Fruit fly (Drosophila melanogaster): ENCODE results near the gene Ets21C.

Ets21C gene

DNA sequence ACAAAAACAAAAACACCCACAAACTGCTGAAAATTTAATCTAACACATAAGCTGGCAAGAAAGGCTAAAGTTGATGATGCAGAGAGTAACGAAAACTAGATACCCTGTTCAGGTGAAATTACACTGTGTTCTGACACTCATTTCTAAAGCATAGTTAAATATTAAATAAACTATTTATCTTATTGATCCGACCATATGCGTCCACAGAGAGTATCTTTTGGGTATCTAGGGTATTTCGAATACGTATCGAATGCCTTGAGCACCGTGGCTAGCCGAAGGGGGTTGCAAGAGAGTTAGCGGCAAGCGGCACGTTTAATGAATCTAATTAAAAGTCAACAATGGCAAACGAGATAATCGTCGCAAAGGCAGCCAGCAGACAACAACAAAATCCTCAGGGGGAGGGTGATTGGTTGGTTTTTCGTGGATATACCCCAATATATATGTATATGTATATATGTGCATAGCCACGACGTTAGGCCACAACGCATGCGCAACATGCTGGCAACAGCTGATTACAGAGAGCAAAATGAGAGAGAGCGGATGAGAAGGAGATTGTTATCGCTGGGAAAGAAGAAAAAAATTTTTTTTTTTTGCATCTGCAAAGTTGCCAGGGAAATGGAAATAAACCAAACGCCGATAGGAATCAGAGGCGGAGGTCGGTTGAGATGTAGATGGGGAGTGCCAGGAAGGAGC lies 30.6 kb downstream of the Ets21C start (continued):
- peak; percentile 81 for TF ChIP-seq croc (GFP tag; conservative IDR thresholded peaks at IDR 0.05)
- no peak for TF ChIP-seq mld (GFP tag; IDR thresholded peaks at IDR 0.05; ENCODE audit: partially characterized antibody)
- peak; percentile 65 for TF ChIP-seq Oaz (GFP tag; IDR thresholded peaks at IDR 0.05)
- TF ChIP-seq CG12391 (tag; optimal IDR thresholded peaks at IDR 0.05): peak; percentile 84
- TF ChIP-seq NC2α (GFP tag; optimal IDR thresholded peaks at IDR 0.05): no peak
- TF ChIP-seq Drgx (GFP tag; IDR thresholded peaks at IDR 0.05): peak; percentile 47
- TF ChIP-seq Fer1 (GFP tag; optimal IDR thresholded peaks at IDR 0.05): peak; percentile 77
- TF ChIP-seq Nf-YB (GFP tag; optimal IDR thresholded peaks at IDR 0.05): peak; percentile 49
- no peak for TF ChIP-seq p53 (GFP tag; optimal IDR thresholded peaks at IDR 0.05)
- no peak for TF ChIP-seq cas (GFP tag; IDR thresholded peaks at IDR 0.05)
- TF ChIP-seq CG12659 (GFP tag; optimal IDR thresholded peaks at IDR 0.05): peak; percentile 61
- no peak for TF ChIP-seq wdn (GFP tag; IDR thresholded peaks at IDR 0.05)
- TF ChIP-seq CG1024 (GFP tag; IDR thresholded peaks at IDR 0.05): peak; percentile 58
- TF ChIP-seq NK7.1 (GFP tag; optimal IDR thresholded peaks at IDR 0.05): no peak
- TF ChIP-seq CG2875 (GFP tag; optimal IDR thresholded peaks at IDR 0.05): peak; percentile 65
- TF ChIP-seq vvl (GFP tag; IDR thresholded peaks at IDR 0.05): peak; percentile 93
- TF ChIP-seq CG10366 (GFP tag; IDR thresholded peaks at IDR 0.05): peak; percentile 71
- TF ChIP-seq CG12299 (tag; optimal IDR thresholded peaks at IDR 0.05): peak; percentile 14
- peak; percentile 92 for TF ChIP-seq Xrp1 (GFP tag; IDR thresholded peaks at IDR 0.05)
- no peak for TF ChIP-seq Dll (GFP tag; IDR thresholded peaks at IDR 0.05; ENCODE audit: partially characterized antibody)
- TF ChIP-seq exex (tag; optimal IDR thresholded peaks at IDR 0.05): peak; percentile 61
- TF ChIP-seq tll (GFP tag; optimal IDR thresholded peaks at IDR 0.05): peak in 1 of 2 experiments; percentile 58
- TF ChIP-seq zen2 (GFP tag; IDR thresholded peaks at IDR 0.05; ENCODE audit: partially characterized antibody): no peak
- TF ChIP-seq HLHmδ (GFP tag; optimal IDR thresholded peaks at IDR 0.05): no peak
- peak; percentile 68 for TF ChIP-seq CG14014 (GFP tag; IDR thresholded peaks at IDR 0.05)
- TF ChIP-seq Bgb (GFP tag; IDR thresholded peaks at IDR 0.05; ENCODE audit: partially characterized antibody): no peak
- no peak for TF ChIP-seq CG14965 (GFP tag; optimal IDR thresholded peaks at IDR 0.05; ENCODE audit: borderline replicate concordance)
- TF ChIP-seq fd64A (GFP tag; optimal IDR thresholded peaks at IDR 0.05): peak; percentile 44
- no peak for TF ChIP-seq br (optimal IDR thresholded peaks at IDR 0.05)
- no peak for TF ChIP-seq ERR (GFP tag; optimal IDR thresholded peaks at IDR 0.05)
- peak; percentile 58 for TF ChIP-seq Vsx1 (GFP tag; optimal IDR thresholded peaks at IDR 0.05)
- TF ChIP-seq CG8290 (GFP tag; optimal IDR thresholded peaks at IDR 0.05): peak; percentile 11
- peak in 1 of 2 experiments; percentile 62 for TF ChIP-seq CG8290 (tag; optimal IDR thresholded peaks at IDR 0.05)
- TF ChIP-seq CG17802 (tag; optimal IDR thresholded peaks at IDR 0.05): peak; percentile 60
- peak; percentile 79; the same call in 3 of the 4 replicates for TF ChIP-seq Gug (GFP tag; IDR thresholded peaks at IDR 0.05)
- no peak for TF ChIP-seq ham (GFP tag; IDR thresholded peaks at IDR 0.05)
- peak; percentile 48 for TF ChIP-seq pnt (GFP tag; optimal IDR thresholded peaks at IDR 0.05)
- TF ChIP-seq gcm2 (GFP tag; optimal IDR thresholded peaks at IDR 0.05): no peak
- TF ChIP-seq Fer3 (tag; optimal IDR thresholded peaks at IDR 0.05): peak; percentile 75
- TF ChIP-seq CG14441 (GFP tag; IDR thresholded peaks at IDR 0.05): peak; percentile 89
- TF ChIP-seq h (optimal IDR thresholded peaks at IDR 0.05): no peak
- peak; percentile 56; the same call in 1 of the 2 replicates for TF ChIP-seq CG4360 (GFP tag; IDR thresholded peaks at IDR 0.05)
- TF ChIP-seq nom (GFP tag; optimal IDR thresholded peaks at IDR 0.05): no peak
- TF ChIP-seq HHEX (GFP tag; optimal IDR thresholded peaks at IDR 0.05): peak; percentile 71
- TF ChIP-seq CG8359 (GFP tag; optimal IDR thresholded peaks at IDR 0.05; ENCODE audit: borderline replicate concordance): peak; percentile 65
- no peak for TF ChIP-seq HmgD (GFP tag; optimal IDR thresholded peaks at IDR 0.05)
- peak; percentile 59 for TF ChIP-seq CG1529 (GFP tag; optimal IDR thresholded peaks at IDR 0.05)
- TF ChIP-seq Blimp-1 (GFP tag; optimal IDR thresholded peaks at IDR 0.05): peak; percentile 84
- 0 out of 2 replicates have a peak, but pooled peaks have one; percentile 39 for TF ChIP-seq Lim3 (GFP tag; IDR thresholded peaks at IDR 0.05)
- TF ChIP-seq ATbp (GFP tag; optimal IDR thresholded peaks at IDR 0.05): peak; percentile 80

Data from whole organism, embryonic.